Worm (Caenorhabditis elegans) whole organism, L1 larva: Measurements from ENCODE around the gene T03F6.4.
A peak's percentile ranks its signal among the peaks of the same experiment; 100 is the strongest.

ENCODE experiments used
- C34B4.2 ChIP-seq: sonication (generic microtip); optimal IDR thresholded peaks from 2 replicates; lab custom pipeline; 2017; ENCODE audit warnings: mild to moderate bottlenecking, missing genetic modification characterization, missing compliant biosample characterization
- aha-1 ChIP-seq: fragments of 150-350 bp; optimal IDR thresholded peaks from 2 replicates; lab custom pipeline; 2014; ENCODE audit warnings: missing biosample characterization, missing genetic modification characterization
- ceh-82 ChIP-seq, 3 experiments: fragments of 150-350 bp in 1 of 3; sonication (generic microtip) in 2 of 3; optimal IDR thresholded peaks; 2 replicates each; lab custom pipeline; 2014 to 2017; ENCODE audit warnings: missing biosample characterization in 3 of 3, missing genetic modification characterization in 3 of 3
- ceh-88 ChIP-seq: fragments of 200-800 bp; sonication (Bioruptor generic); IDR thresholded peaks from 2 replicates; pipeline ENCODE4 v1.3.6; 2022; ENCODE audit warnings: missing genetic modification characterization, missing compliant biosample characterization
- ceh-90 ChIP-seq: sonication (generic microtip); optimal IDR thresholded peaks from 2 replicates; lab custom pipeline; 2016; ENCODE audit warnings: missing genetic modification characterization, missing compliant biosample characterization
- dpl-1 ChIP-seq, 3 experiments: fragments of 150-350 bp in 2 of 3; sonication (generic microtip) in 1 of 3; optimal IDR thresholded peaks; 2 replicates each; lab custom pipeline; 2014 to 2017; ENCODE audit warnings: missing biosample characterization in 3 of 3, missing genetic modification characterization in 3 of 3, missing genetic modification reagents in 3 of 3
- efl-1 ChIP-seq, 4 experiments: fragments of 150-350 bp; optimal IDR thresholded peaks in 3 of 4; peaks in 1 of 4; 1 replicate in 1 of 4; 2 replicates in 3 of 4; lab custom pipeline; 2014; ENCODE audit warnings: missing biosample characterization in 2 of 4, missing genetic modification characterization in 2 of 4, missing genetic modification reagents in 2 of 4
- egl-13 ChIP-seq: sonication (generic microtip); optimal IDR thresholded peaks from 2 replicates; lab custom pipeline; 2016; ENCODE audit warnings: missing genotype, missing genetic modification reagents, missing genetic modification characterization, missing compliant biosample characterization
- egl-27 ChIP-seq, 2 experiments: fragments of 150-350 bp in 1 of 2; sonication (generic microtip); optimal IDR thresholded peaks; 3 replicates each; lab custom pipeline; 2017 to 2018; ENCODE audit warnings: missing biosample characterization in 2 of 2, missing genetic modification characterization in 2 of 2, missing genetic modification reagents in 2 of 2
- fkh-10 ChIP-seq: sonication (generic microtip); optimal IDR thresholded peaks from 2 replicates; lab custom pipeline; 2017; ENCODE audit warnings: missing biosample characterization, missing genetic modification reagents, missing genetic modification characterization
- fkh-4 ChIP-seq: sonication (generic microtip); optimal IDR thresholded peaks from 2 replicates; lab custom pipeline; 2016; ENCODE audit warnings: missing compliant biosample characterization, missing genetic modification characterization, borderline replicate concordance
- grh-1 ChIP-seq: fragments of 200-800 bp; sonication (Bioruptor generic); IDR thresholded peaks from 2 replicates; pipeline ENCODE4 v1.3.6; 2022; ENCODE audit warnings: missing genetic modification reagents, missing genetic modification characterization, missing compliant biosample characterization
- hlh-17 ChIP-seq: fragments of 200-800 bp; sonication (Bioruptor generic); optimal IDR thresholded peaks from 2 replicates; lab custom pipeline; 2018; ENCODE audit warnings: missing genetic modification characterization, mild to moderate bottlenecking, missing compliant biosample characterization, moderate library complexity, borderline replicate concordance
- hpl-2 ChIP-seq: fragments of 150-350 bp; optimal IDR thresholded peaks from 2 replicates; lab custom pipeline; 2014; ENCODE audit warnings: missing biosample characterization, missing genetic modification reagents, missing genetic modification characterization
- jun-1 ChIP-seq: fragments of 150-350 bp; optimal IDR thresholded peaks from 2 replicates; lab custom pipeline; 2014; ENCODE audit warnings: missing biosample characterization, missing genetic modification reagents, missing genetic modification characterization
- lin-14 ChIP-seq: fragments of 200-800 bp; sonication (Bioruptor generic); optimal IDR thresholded peaks from 2 replicates; lab custom pipeline; 2018; ENCODE audit warnings: mild to moderate bottlenecking, missing genetic modification characterization, moderate library complexity, missing compliant biosample characterization
- lin-15B ChIP-seq: fragments of 150-350 bp; sonication (generic microtip); optimal IDR thresholded peaks from 3 replicates; lab custom pipeline; 2014; ENCODE audit warnings: missing biosample characterization, missing genetic modification characterization
- lsy-2 ChIP-seq, 2 experiments: fragments of 150-350 bp; optimal IDR thresholded peaks; 2 replicates each; lab custom pipeline; 2014; ENCODE audit warnings: missing biosample characterization in 2 of 2, missing genetic modification characterization in 2 of 2
- mef-2 ChIP-seq: fragments of 150-350 bp; optimal IDR thresholded peaks from 2 replicates; lab custom pipeline; 2014; ENCODE audit warnings: missing biosample characterization, missing genetic modification characterization
- nhr-11 ChIP-seq: fragments of 150-350 bp; optimal IDR thresholded peaks from 2 replicates; lab custom pipeline; 2014; ENCODE audit warnings: missing biosample characterization, missing genetic modification characterization
- nhr-12 ChIP-seq: sonication (generic microtip); optimal IDR thresholded peaks from 2 replicates; lab custom pipeline; 2017; ENCODE audit warnings: missing biosample characterization, missing genetic modification characterization
- nhr-47 ChIP-seq: sonication (generic microtip); optimal IDR thresholded peaks from 2 replicates; lab custom pipeline; 2016; ENCODE audit warnings: mild to moderate bottlenecking, missing genetic modification characterization, moderate library complexity, missing compliant biosample characterization
- nhr-71 ChIP-seq: sonication (generic microtip); optimal IDR thresholded peaks from 2 replicates; lab custom pipeline; 2016; ENCODE audit warnings: mild to moderate bottlenecking, missing genetic modification characterization, moderate library complexity, missing compliant biosample characterization
- nhr-76 ChIP-seq: sonication (generic microtip); optimal IDR thresholded peaks from 2 replicates; lab custom pipeline; 2017; ENCODE audit warnings: missing biosample characterization, missing genetic modification characterization
- nhr-77 ChIP-seq: fragments of 150-350 bp; optimal IDR thresholded peaks from 2 replicates; lab custom pipeline; 2014; ENCODE audit warnings: missing biosample characterization, missing genetic modification characterization
- nhr-85 ChIP-seq: sonication (generic microtip); peaks from one replicate; lab custom pipeline; 2016; ENCODE audit warnings: missing genetic modification characterization, inconsistent platforms, missing compliant biosample characterization
- nhr-90 ChIP-seq: sonication (generic microtip); optimal IDR thresholded peaks from 2 replicates; lab custom pipeline; 2016; ENCODE audit warnings: mild to moderate bottlenecking, missing genetic modification characterization, missing compliant biosample characterization; ENCODE audit not compliant: poor library complexity
- pqm-1 ChIP-seq: sonication (generic microtip); optimal IDR thresholded peaks from 3 replicates; lab custom pipeline; 2017; ENCODE audit warnings: missing biosample characterization, missing genetic modification characterization
- snu-23 ChIP-seq: sonication (generic microtip); optimal IDR thresholded peaks from 2 replicates; lab custom pipeline; 2016; ENCODE audit warnings: missing genetic modification characterization, missing compliant biosample characterization
- sox-4 ChIP-seq: sonication (generic microtip); optimal IDR thresholded peaks from 2 replicates; lab custom pipeline; 2016; ENCODE audit warnings: missing genetic modification characterization, missing compliant biosample characterization
- sup-37 ChIP-seq: fragments of 200-800 bp; sonication (Bioruptor generic); optimal IDR thresholded peaks from 2 replicates; lab custom pipeline; 2018; ENCODE audit warnings: mild to moderate bottlenecking, missing genetic modification characterization, missing compliant biosample characterization
- tbx-2 ChIP-seq: sonication (generic microtip); optimal IDR thresholded peaks from 2 replicates; lab custom pipeline; 2016; ENCODE audit warnings: missing genetic modification characterization, missing compliant biosample characterization
- unc-30 ChIP-seq: sonication (generic microtip); optimal IDR thresholded peaks from 2 replicates; lab custom pipeline; 2017; ENCODE audit warnings: missing biosample characterization, missing genetic modification characterization
- unc-86 ChIP-seq: sonication (generic microtip); optimal IDR thresholded peaks from 2 replicates; lab custom pipeline; 2016; ENCODE audit warnings: missing genetic modification characterization, missing compliant biosample characterization
- zip-4 ChIP-seq: fragments of 200-800 bp; sonication (Bioruptor generic); optimal IDR thresholded peaks from 2 replicates; lab custom pipeline; 2018; ENCODE audit warnings: mild to moderate bottlenecking, missing genetic modification characterization, moderate library complexity, missing compliant biosample characterization
- ztf-11 ChIP-seq, 2 experiments: sonication (generic microtip); optimal IDR thresholded peaks; 2 replicates each; lab custom pipeline; 2016 to 2017; ENCODE audit warnings: missing genetic modification characterization in 2 of 2, missing biosample characterization in 1 of 2, missing compliant biosample characterization in 1 of 2

Gene T03F6.4

ce11 chrIII:13377249-13377648, 8.7 kb upstream of the T03F6.4 start (continued):
- peak in 1 of 2 experiments; percentile 18 for TF ChIP-seq ztf-11 (tag; optimal IDR thresholded peaks at IDR 0.05; lab: Kevin White, UChicago)
- no peak for TF ChIP-seq zip-4
- no peak for TF ChIP-seq jun-1 (tag; lab: Kevin White, UChicago)
- peak; percentile 70 for TF ChIP-seq nhr-71 (tag; lab: Kevin White, UChicago)
- TF ChIP-seq lin-15B = no peak
- peak; percentile 92 for TF ChIP-seq lin-14 (GFP tag; lab: Kevin White, UChicago)
- TF ChIP-seq C34B4.2 (tag; lab: Kevin White, UChicago) = no peak
- peak; percentile 45 for TF ChIP-seq nhr-90 (tag; lab: Kevin White, UChicago)
- TF ChIP-seq sox-4 (tag; lab: Kevin White, UChicago) = no peak
- TF ChIP-seq ceh-82 (tag; optimal IDR thresholded peaks at IDR 0.05; lab: Kevin White, UChicago) = peak in 1 of 3 experiments; percentile 63
- TF ChIP-seq dpl-1 (GFP tag; optimal IDR thresholded peaks at IDR 0.05; lab: Kevin White, UChicago) = peak in 2 of 3 experiments; percentile 16 to 30
- TF ChIP-seq snu-23 = peak; percentile 77
- TF ChIP-seq pqm-1 (tag; lab: Kevin White, UChicago) = peak; percentile 9
- TF ChIP-seq aha-1 (tag; lab: Kevin White, UChicago) = no peak
- TF ChIP-seq fkh-4 (tag; lab: Kevin White, UChicago) = no peak
- no peak for TF ChIP-seq unc-30 (tag; lab: Kevin White, UChicago)
- no peak for TF ChIP-seq nhr-11
- peak; percentile 33 for TF ChIP-seq unc-86
- TF ChIP-seq nhr-47 (tag; lab: Kevin White, UChicago) = peak; percentile 31

ce11 chrIII:13378242-13378641, 7.7 kb upstream of the T03F6.4 start, which contains the start of gene T03F6.10:
TSS of gene T03F6.10 (minus strand) at chrIII:13378342.
- TF ChIP-seq hlh-17 = no peak
- TF ChIP-seq efl-1 (optimal IDR thresholded peaks at IDR 0.05; lab: Kevin White, UChicago) = no peak
- TF ChIP-seq efl-1 (GFP tag; optimal IDR thresholded peaks at IDR 0.05 in 1 of 2; lab: Kevin White, UChicago) = peak in 1 of 2 experiments; percentile 21

- TF ChIP-seq unc-86 (no peak), lsy-2 (tag; optimal IDR thresholded peaks at IDR 0.05; lab: Kevin White, UChicago) (no peak), egl-13 (tag; lab: Kevin White, UChicago) (no peak), fkh-10 (GFP tag; lab: Kevin White, UChicago) (no peak), ceh-90 (no peak), nhr-12 (no peak), nhr-77 (tag; lab: Kevin White, UChicago) (no peak), tbx-2 (tag; lab: Kevin White, UChicago) (no peak), nhr-76 (no peak), nhr-71 (tag; lab: Kevin White, UChicago) (no peak), dpl-1 (GFP tag; optimal IDR thresholded peaks at IDR 0.05; lab: Kevin White, UChicago) (no peak), egl-27 (tag; optimal IDR thresholded peaks at IDR 0.05; lab: Kevin White, UChicago) (no peak), hpl-2 (GFP tag; lab: Kevin White, UChicago) (no peak), mef-2 (no peak), ceh-88 (GFP tag; lab: Robert Waterston, UW) (no peak), grh-1 (no peak), aha-1 (tag; lab: Kevin White, UChicago) (no peak)
Observed at ce11 chrIII:13380196-13380595, 5.8 kb upstream of the T03F6.4 start, which contains the start of gene T03F6.6. TSS of gene T03F6.6 (minus strand) at chrIII:13380296.

- TF ChIP-seq nhr-71 (tag; lab: Kevin White, UChicago) = peak; percentile 2
- TF ChIP-seq nhr-90 (tag; lab: Kevin White, UChicago) = no peak
- peak; percentile 84 for TF ChIP-seq nhr-85
- no peak for TF ChIP-seq sup-37 (GFP tag; lab: Kevin White, UChicago)
- peak; percentile 12 for TF ChIP-seq lin-14 (GFP tag; lab: Kevin White, UChicago)
Observed at ce11 chrIII:13380881-13381280, 5.1 kb upstream of the T03F6.4 start.
